Fruit fly (Drosophila melanogaster): Measurements from ENCODE around the gene Ubc6.

dm6 chr3R:4901189-4901588 is 51.3 kb downstream of the Ubc6 start:
- TF ChIP-seq cyc (GFP tag; optimal IDR thresholded peaks at IDR 0.05) (no peak), CG15336 (GFP tag; IDR thresholded peaks at IDR 0.05) (no peak), CG6276 (GFP tag; optimal IDR thresholded peaks at IDR 0.05) (no peak)
